Fruit fly (Drosophila melanogaster): ENCODE data around the gene CG33639.
A peak's percentile ranks its signal among the peaks of the same experiment; 100 is the strongest.

Gene CG33639

dm6 chrX:18208079-18208865 lies 17.6 kb downstream of the CG33639 start (continued):
- TF ChIP-seq Awh (GFP tag; IDR thresholded peaks at IDR 0.05) (no peak), ac (GFP tag; optimal IDR thresholded peaks at IDR 0.05) (no peak), CG9727 (GFP tag; optimal IDR thresholded peaks at IDR 0.05) (peak; percentile 62), vnd (GFP tag; IDR thresholded peaks at IDR 0.05; ENCODE audit: partially characterized antibody) (no peak), CG2120 (GFP tag; optimal IDR thresholded peaks at IDR 0.05) (no peak), CG12104 (GFP tag; optimal IDR thresholded peaks at IDR 0.05) (no peak), CG17612 (GFP tag; IDR thresholded peaks at IDR 0.05) (no peak), CG18262 (tag; optimal IDR thresholded peaks at IDR 0.05) (peak; percentile 82), pfk (GFP tag; optimal IDR thresholded peaks at IDR 0.05) (no peak), Lhr (GFP tag; optimal IDR thresholded peaks at IDR 0.05) (no peak), pita (GFP tag; optimal IDR thresholded peaks at IDR 0.05) (no peak), insv (GFP tag; optimal IDR thresholded peaks at IDR 0.05) (no peak), croc (GFP tag; conservative IDR thresholded peaks at IDR 0.05) (no peak), D (optimal IDR thresholded peaks at IDR 0.05) (no peak), D (GFP tag; optimal IDR thresholded peaks at IDR 0.05) (peak; percentile 27), Med (GFP tag) (no peak), CG14860 (GFP tag; IDR thresholded peaks at IDR 0.05; ENCODE audit: partially characterized antibody) (no peak), CG3163 (GFP tag; optimal IDR thresholded peaks at IDR 0.05) (no peak), CG13775 (GFP tag; optimal IDR thresholded peaks at IDR 0.05) (peak; percentile 6), CG7928 (GFP tag; optimal IDR thresholded peaks at IDR 0.05) (no peak), bigmax (GFP tag; optimal IDR thresholded peaks at IDR 0.05) (no peak), zen2 (GFP tag; IDR thresholded peaks at IDR 0.05; ENCODE audit: partially characterized antibody) (no peak), maf-S (GFP tag; optimal IDR thresholded peaks at IDR 0.05) (no peak), CG2199 (GFP tag; IDR thresholded peaks at IDR 0.05) (no peak), row (GFP tag; IDR thresholded peaks at IDR 0.05) (peak; percentile 20; the same call in 1 of the 3 replicates), sug (tag; optimal IDR thresholded peaks at IDR 0.05) (no peak), trem (tag; optimal IDR thresholded peaks at IDR 0.05) (peak; percentile 1), cwo (GFP tag; optimal IDR thresholded peaks at IDR 0.05) (no peak), CG33557 (GFP tag; optimal IDR thresholded peaks at IDR 0.05) (peak; percentile 7), CG10959 (GFP tag; IDR thresholded peaks at IDR 0.05) (no peak), CG10543 (GFP tag; optimal IDR thresholded peaks at IDR 0.05) (no peak), CG3065 (GFP tag; optimal IDR thresholded peaks at IDR 0.05) (no peak), sens-2 (GFP tag; IDR thresholded peaks at IDR 0.05) (no peak), Nf-YB (GFP tag; optimal IDR thresholded peaks at IDR 0.05) (peak; percentile 2), Adf1 (GFP tag; IDR thresholded peaks at IDR 0.05) (no peak), Gug (GFP tag; IDR thresholded peaks at IDR 0.05) (no peak), run (tag; optimal IDR thresholded peaks at IDR 0.05) (no peak), phol (tag; optimal IDR thresholded peaks at IDR 0.05) (peak; percentile 50), CG7556 (GFP tag; optimal IDR thresholded peaks at IDR 0.05) (peak; percentile 19), schlank (tag; optimal IDR thresholded peaks at IDR 0.05) (no peak), Mad (GFP tag; optimal IDR thresholded peaks at IDR 0.05) (no peak), tio (GFP tag; optimal IDR thresholded peaks at IDR 0.05) (peak; percentile 19), Ssrp (tag; optimal IDR thresholded peaks at IDR 0.05) (peak; percentile 42), Camta (GFP tag; optimal IDR thresholded peaks at IDR 0.05) (no peak), lab (GFP tag; optimal IDR thresholded peaks at IDR 0.05) (no peak), grn (GFP tag; optimal IDR thresholded peaks at IDR 0.05) (no peak), CG4282 (GFP tag; optimal IDR thresholded peaks at IDR 0.05) (no peak), CG3407 (GFP tag; optimal IDR thresholded peaks at IDR 0.05) (no peak), D19B (GFP tag; optimal IDR thresholded peaks at IDR 0.05) (peak; percentile 40), CG5953 (GFP tag; IDR thresholded peaks at IDR 0.05) (no peak)

Measured in whole organism, embryonic.